Fruit fly (Drosophila melanogaster): ENCODE data around the gene rpk.

Gene rpk

dm6 chr3R:4654557-4655273 lies 8.9 kb downstream of the rpk start, which contains the start of gene spartin (continued):
- TF ChIP-seq ERR (GFP tag; optimal IDR thresholded peaks at IDR 0.05) = no peak
- TF ChIP-seq ind (GFP tag; optimal IDR thresholded peaks at IDR 0.05) = peak; percentile 19
- no peak for TF ChIP-seq lmd (GFP tag; IDR thresholded peaks at IDR 0.05)
- TF ChIP-seq CG15514 (GFP tag; optimal IDR thresholded peaks at IDR 0.05) = peak; percentile 68
- TF ChIP-seq corto (GFP tag; optimal IDR thresholded peaks at IDR 0.05) = no peak
- TF ChIP-seq Dad (GFP tag; optimal IDR thresholded peaks at IDR 0.05) = peak; percentile 8
- TF ChIP-seq Rfx (GFP tag; IDR thresholded peaks at IDR 0.05) = peak; percentile 46; the same call in 1 of the 2 replicates
- TF ChIP-seq Scr (GFP tag; IDR thresholded peaks at IDR 0.05; ENCODE audit: partially characterized antibody) = peak; percentile 44
- TF ChIP-seq CG11093 (GFP tag; IDR thresholded peaks at IDR 0.05) = no peak
- no peak for TF ChIP-seq gcm2 (GFP tag; optimal IDR thresholded peaks at IDR 0.05)
- TF ChIP-seq HLH54F (GFP tag; optimal IDR thresholded peaks at IDR 0.05) = peak; percentile 25
- no peak for TF ChIP-seq GATAe (GFP tag; conservative IDR thresholded peaks at IDR 0.05)
- no peak for TF ChIP-seq ash1 (GFP tag; optimal IDR thresholded peaks at IDR 0.05)
- TF ChIP-seq nau (GFP tag; optimal IDR thresholded peaks at IDR 0.05) = no peak
- no peak for TF ChIP-seq sim (GFP tag; IDR thresholded peaks at IDR 0.05)
- no peak for TF ChIP-seq CG10274 (GFP tag; optimal IDR thresholded peaks at IDR 0.05)
- no peak for TF ChIP-seq Dek (tag; optimal IDR thresholded peaks at IDR 0.05)
- TF ChIP-seq NK7.1 (GFP tag; optimal IDR thresholded peaks at IDR 0.05) = no peak
- no peak for TF ChIP-seq ssp (GFP tag; IDR thresholded peaks at IDR 0.05)
- TF ChIP-seq Oli (tag; optimal IDR thresholded peaks at IDR 0.05) = no peak
- TF ChIP-seq CG1832 (GFP tag; optimal IDR thresholded peaks at IDR 0.05) = no peak
- no peak for TF ChIP-seq dan (GFP tag; IDR thresholded peaks at IDR 0.05)
- TF ChIP-seq CG17359 (tag; optimal IDR thresholded peaks at IDR 0.05) = no peak
- TF ChIP-seq CG1603 (tag; optimal IDR thresholded peaks at IDR 0.05) = peak; percentile 59
- peak; percentile 58 for TF ChIP-seq CG2120 (GFP tag; optimal IDR thresholded peaks at IDR 0.05)
- TF ChIP-seq CG8478 (optimal IDR thresholded peaks at IDR 0.05) = no peak
- peak; percentile 23 for TF ChIP-seq grau (tag; optimal IDR thresholded peaks at IDR 0.05)
- TF ChIP-seq CG10654 (GFP tag; optimal IDR thresholded peaks at IDR 0.05) = peak; percentile 3
- no peak for TF ChIP-seq ap (GFP tag; IDR thresholded peaks at IDR 0.05)
- peak; percentile 19 for TF ChIP-seq CG9609 (GFP tag; optimal IDR thresholded peaks at IDR 0.05)
- peak; percentile 21 for TF ChIP-seq zfh2 (GFP tag; optimal IDR thresholded peaks at IDR 0.05)
- TF ChIP-seq yki (optimal IDR thresholded peaks at IDR 0.05) = no peak
- peak; percentile 37 for TF ChIP-seq CG13424 (tag; optimal IDR thresholded peaks at IDR 0.05)
- TF ChIP-seq CG4404 (GFP tag; IDR thresholded peaks at IDR 0.05) = no peak
- no peak for TF ChIP-seq insv (GFP tag; optimal IDR thresholded peaks at IDR 0.05)
- TF ChIP-seq fd102C (GFP tag; optimal IDR thresholded peaks at IDR 0.05) = no peak
- peak; percentile 13 for TF ChIP-seq CG18262 (tag; optimal IDR thresholded peaks at IDR 0.05)
- peak; percentile 24; the same call in 1 of the 2 replicates for TF ChIP-seq Xrp1 (GFP tag; IDR thresholded peaks at IDR 0.05)
- no peak for TF ChIP-seq Dip3 (GFP tag; optimal IDR thresholded peaks at IDR 0.05)
- peak; percentile 17 for TF ChIP-seq sug (tag; optimal IDR thresholded peaks at IDR 0.05)
- TF ChIP-seq ttk (GFP tag; IDR thresholded peaks at IDR 0.05) = no peak
- TF ChIP-seq Hr3 (GFP tag; optimal IDR thresholded peaks at IDR 0.05) = peak; percentile 4
- no peak for TF ChIP-seq pnt (GFP tag; optimal IDR thresholded peaks at IDR 0.05)
- peak; percentile 4 for TF ChIP-seq CG10267 (tag; optimal IDR thresholded peaks at IDR 0.05)
- TF ChIP-seq Dfd (GFP tag; optimal IDR thresholded peaks at IDR 0.05) = no peak
- TF ChIP-seq schlank (tag; optimal IDR thresholded peaks at IDR 0.05) = no peak
- no peak for TF ChIP-seq Awh (GFP tag; IDR thresholded peaks at IDR 0.05)
- peak; percentile 54 for TF ChIP-seq YL-1 (GFP tag; optimal IDR thresholded peaks at IDR 0.05)
- TF ChIP-seq Sox100B (GFP tag; optimal IDR thresholded peaks at IDR 0.05) = no peak
- TF ChIP-seq vnd (GFP tag; IDR thresholded peaks at IDR 0.05; ENCODE audit: partially characterized antibody) = no peak
- no peak for TF ChIP-seq C15 (GFP tag; IDR thresholded peaks at IDR 0.05)
